Fruit fly (Drosophila melanogaster) whole organism, embryonic: ENCODE results near the gene CG42841.

Source experiments
- CG10274 ChIP-seq: fragments of 200-800 bp; sonication (Bioruptor generic); optimal IDR thresholded peaks from 3 replicates; lab custom pipeline; 2017; ENCODE audit warnings: missing biosample characterization, mild to moderate bottlenecking, missing genetic modification characterization
- CG14965 ChIP-seq: fragments of 200-800 bp; sonication (Bioruptor generic); optimal IDR thresholded peaks from 2 replicates; lab custom pipeline; 2016; ENCODE audit warnings: missing biosample characterization, missing genetic modification characterization, borderline replicate concordance
- CG17186 ChIP-seq: fragments of 200-800 bp; sonication (Bioruptor generic); optimal IDR thresholded peaks from 3 replicates; lab custom pipeline; 2017; ENCODE audit warnings: missing biosample characterization, missing genetic modification reagents, missing genetic modification characterization
- CG4820 ChIP-seq: fragments of 200-800 bp; sonication (Bioruptor generic); optimal IDR thresholded peaks from 3 replicates; lab custom pipeline; 2016; ENCODE audit warnings: missing biosample characterization, missing genetic modification characterization
- CG6689 ChIP-seq: fragments of 200-800 bp; sonication (Bioruptor generic); IDR thresholded peaks from 2 replicates; pipeline ENCODE4 v1.3.6; 2022; ENCODE audit warnings: missing biosample characterization, missing genetic modification characterization
- E2f2 ChIP-seq: fragments of 200-800 bp; sonication (Bioruptor generic); IDR thresholded peaks from 2 replicates; pipeline ENCODE4 v1.3.6; 2022; ENCODE audit warnings: missing biosample characterization, missing genetic modification characterization
- Hand ChIP-seq: fragments of 200-800 bp; sonication (Bioruptor generic); optimal IDR thresholded peaks from 2 replicates; lab custom pipeline; 2017; ENCODE audit warnings: mild to moderate bottlenecking, missing biosample characterization, missing genetic modification reagents, missing genetic modification characterization
- Sry-δ ChIP-seq: fragments of 200-800 bp; sonication (Bioruptor generic); optimal IDR thresholded peaks from 2 replicates; lab custom pipeline; 2016; ENCODE audit warnings: missing biosample characterization, missing genetic modification characterization
- al ChIP-seq: fragments of 200-800 bp; sonication (Bioruptor generic); IDR thresholded peaks from 2 replicates; pipeline ENCODE4 v1.3.6; 2022; ENCODE audit warnings: missing biosample characterization, missing genetic modification characterization
- dm ChIP-seq: fragments of 200-800 bp; sonication (Bioruptor generic); optimal IDR thresholded peaks from 3 replicates; lab custom pipeline; 2016; ENCODE audit warnings: missing biosample characterization, missing genetic modification characterization
- her ChIP-seq: fragments of 200-800 bp; sonication (Bioruptor generic); optimal IDR thresholded peaks from 2 replicates; lab custom pipeline; 2016; ENCODE audit warnings: missing biosample characterization, missing genetic modification characterization

DNA sequence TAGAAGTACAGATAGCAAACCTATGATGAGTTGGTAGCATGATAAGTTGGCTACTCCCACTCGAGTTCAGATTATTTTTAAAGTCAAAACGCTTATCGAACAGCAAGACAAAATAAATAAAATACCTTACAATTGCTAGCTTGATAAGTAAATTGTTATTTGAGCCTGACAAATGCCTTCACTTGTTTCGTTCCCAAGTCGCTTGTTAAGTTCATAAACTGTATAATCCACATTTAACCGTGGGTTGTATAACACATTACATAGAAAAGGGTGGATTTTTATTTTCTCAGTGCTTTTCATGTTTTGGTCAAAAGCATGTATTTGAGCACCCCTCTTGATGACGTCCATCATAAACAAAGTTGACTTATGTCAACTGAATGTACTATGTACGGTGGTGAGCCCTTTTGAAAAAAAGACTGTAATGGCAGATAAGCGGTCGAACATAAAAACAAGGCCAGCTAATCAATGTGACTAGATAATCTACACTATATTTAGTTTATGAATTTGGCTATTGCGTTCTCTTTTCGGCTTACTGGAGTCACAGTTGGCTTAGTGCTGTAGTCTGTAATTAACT lies 36.6 kb downstream of the CG42841 start:
- no peak for TF ChIP-seq CG4820
- TF ChIP-seq Sry-δ (GFP tag; lab: Kevin White, UChicago) = no peak
- no peak for TF ChIP-seq CG10274
- no peak for TF ChIP-seq Hand (GFP tag; lab: Kevin White, UChicago)
- TF ChIP-seq dm (GFP tag; lab: Kevin White, UChicago) = no peak
- no peak for TF ChIP-seq CG14965 (GFP tag; lab: Kevin White, UChicago)
- no peak for TF ChIP-seq CG6689 (GFP tag; lab: Robert Waterston, UW)
- TF ChIP-seq her (GFP tag; lab: Kevin White, UChicago) = no peak
- no peak for TF ChIP-seq al (GFP tag; lab: Robert Waterston, UW)
- no peak for TF ChIP-seq E2f2 (GFP tag; lab: Robert Waterston, UW)
- no peak for TF ChIP-seq CG17186
